Worm (Caenorhabditis elegans): ENCODE data around the gene ZK1127.3.
A peak's percentile ranks its signal among the peaks of the same experiment; 100 is the strongest.

DNA sequence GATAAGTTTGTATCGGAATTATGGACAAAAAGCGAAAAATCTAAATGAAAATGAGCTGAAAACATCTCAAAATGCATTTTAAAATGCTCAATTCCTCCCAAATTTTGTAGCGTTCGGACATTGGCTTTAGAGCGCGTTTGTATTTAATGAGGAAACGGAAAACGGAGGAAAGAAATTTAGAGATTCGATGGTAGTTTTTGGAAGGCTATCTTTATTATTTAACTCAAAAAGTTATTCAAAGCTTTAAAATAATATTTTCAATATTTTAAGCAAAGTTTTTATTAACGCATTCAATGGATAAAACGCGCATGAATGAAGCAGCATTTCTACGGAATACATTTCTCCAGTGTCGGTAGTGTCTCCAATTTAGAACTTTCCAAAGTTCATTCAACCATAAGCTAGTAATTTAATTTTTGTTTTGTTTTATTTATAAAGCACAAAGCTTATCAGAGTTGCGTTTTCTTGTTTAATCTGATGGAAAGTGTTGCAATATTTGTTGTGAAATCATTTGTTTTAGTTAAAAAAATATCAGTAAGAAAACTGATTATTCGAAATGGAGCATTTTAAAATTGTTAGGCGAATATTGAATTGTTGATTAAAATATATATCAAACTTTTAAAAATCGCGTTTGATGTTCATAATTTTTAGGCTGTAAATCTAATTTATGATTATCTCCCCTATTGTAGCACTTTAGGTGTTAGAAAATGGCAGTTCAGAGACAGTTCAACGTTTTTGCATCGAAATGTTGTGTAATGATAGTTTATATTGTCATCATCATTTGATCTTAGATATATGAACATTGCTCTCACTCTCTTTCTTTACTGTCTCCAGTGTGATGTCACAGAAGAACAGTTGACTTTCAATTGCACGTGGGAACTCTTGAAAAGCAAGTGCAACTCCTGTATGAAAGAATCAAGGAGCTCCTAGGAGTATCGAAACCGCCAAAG lies 17.8 kb downstream of the ZK1127.3 start:
- TF ChIP-seq R02D3.7 (tag; optimal IDR thresholded peaks at IDR 0.05) (no peak), ztf-4 (tag; optimal IDR thresholded peaks at IDR 0.05) (peak; percentile 2), aly-2 (tag; optimal IDR thresholded peaks at IDR 0.05) (no peak), zag-1 (tag; optimal IDR thresholded peaks at IDR 0.05) (no peak), skn-1 (tag; optimal IDR thresholded peaks at IDR 0.05) (no peak), snpc-4 (tag; optimal IDR thresholded peaks at IDR 0.05) (no peak), nhr-10 (tag; optimal IDR thresholded peaks at IDR 0.05) (no peak), ztf-1 (GFP tag; conservative IDR thresholded peaks at IDR 0.05) (no peak), ztf-11 (tag; optimal IDR thresholded peaks at IDR 0.05) (no peak), nhr-129 (tag; optimal IDR thresholded peaks at IDR 0.05) (peak; percentile 70), unc-62 (GFP tag; optimal IDR thresholded peaks at IDR 0.05) (no peak), lsy-2 (tag; optimal IDR thresholded peaks at IDR 0.05) (peak; percentile 14 to 83), lin-39 (tag; optimal IDR thresholded peaks at IDR 0.05) (no peak)

All from whole organism, L2 larva.